Worm (Caenorhabditis elegans): ENCODE data around the gene Y50E8A.11.
"Not testable (repeated sequence)": the region's sequence is repeated elsewhere in the genome, so short reads cannot be mapped to it uniquely, and the experiment has no call there.

The Y50E8A.11 gene

ce11 chrV:14736851-14737250, 44.4 kb upstream of the Y50E8A.11 start, which contains the start of gene Y50E8A.5:
Gene Y50E8A.5, minus strand, starts transcription at chrV:14736951.
- TF ChIP-seq tbx-2 (tag; optimal IDR thresholded peaks at IDR 0.05) (no peak), C34B4.2 (tag; optimal IDR thresholded peaks at IDR 0.05) (no peak), irx-1 (tag; optimal IDR thresholded peaks at IDR 0.05) (no peak)

- TF ChIP-seq hlh-4 (tag; optimal IDR thresholded peaks at IDR 0.05), result no peak
- no peak for TF ChIP-seq nhr-237 (tag; optimal IDR thresholded peaks at IDR 0.05)
These were observed 40.0 kb upstream of the Y50E8A.11 start, which contains the start of gene Y50E8A.6 for ce11 chrV:14741233-14741632. Gene Y50E8A.6, minus strand, starts transcription at chrV:14741333.

ce11 chrV:14744824-14745223, 36.4 kb upstream of the Y50E8A.11 start:
- TF ChIP-seq unc-62 (GFP tag; optimal IDR thresholded peaks at IDR 0.05) (no peak), ama-1 (optimal IDR thresholded peaks at IDR 0.05) (no peak)

- TF ChIP-seq lin-15B (tag; optimal IDR thresholded peaks at IDR 0.05) (no peak), dpl-1 (GFP tag; optimal IDR thresholded peaks at IDR 0.05) (no peak), zip-4 (GFP tag; optimal IDR thresholded peaks at IDR 0.05) (no peak), irx-1 (tag; optimal IDR thresholded peaks at IDR 0.05) (no peak), elt-3 (tag; optimal IDR thresholded peaks at IDR 0.05) (no peak), ces-1 (GFP tag; optimal IDR thresholded peaks at IDR 0.05) (no peak), C16A3.4 (tag; optimal IDR thresholded peaks at IDR 0.05) (no peak), ceh-90 (tag; optimal IDR thresholded peaks at IDR 0.05) (no peak), ama-1 (optimal IDR thresholded peaks at IDR 0.05) (no peak), ets-5 (GFP tag; IDR thresholded peaks at IDR 0.05) (no peak), ztf-11 (tag; optimal IDR thresholded peaks at IDR 0.05) (no peak)
These were observed 34.3 kb upstream of the Y50E8A.11 start for ce11 chrV:14746975-14747374.

- TF ChIP-seq pax-3 (tag; optimal IDR thresholded peaks at IDR 0.05), result no peak
- no peak for TF ChIP-seq ceh-8 (GFP tag; optimal IDR thresholded peaks at IDR 0.05)
- TF ChIP-seq alr-1 (tag; optimal IDR thresholded peaks at IDR 0.05; ENCODE audit: borderline replicate concordance), result no peak
- no peak for TF ChIP-seq grh-1 (GFP tag; IDR thresholded peaks at IDR 0.05)
- TF ChIP-seq C04F5.9 (tag; optimal IDR thresholded peaks at IDR 0.05), result no peak
- TF ChIP-seq ceh-82 (tag; optimal IDR thresholded peaks at IDR 0.05), result no peak
- no peak for TF ChIP-seq ces-1 (GFP tag; optimal IDR thresholded peaks at IDR 0.05)
- no peak for TF ChIP-seq pag-3 (tag; optimal IDR thresholded peaks at IDR 0.05; ENCODE audit: borderline replicate concordance, insufficient read depth)
- TF ChIP-seq nhr-11 (tag; optimal IDR thresholded peaks at IDR 0.05), result no peak
- no peak for TF ChIP-seq zip-4 (GFP tag; optimal IDR thresholded peaks at IDR 0.05)
These were observed 32.6 kb upstream of the Y50E8A.11 start, which contains the start of the genes lipl-8 and Y50E8A.22 for ce11 chrV:14748608-14749137. Gene lipl-8, minus strand, starts transcription at chrV:14748708. Gene Y50E8A.22, minus strand, starts transcription at chrV:14749087.

ce11 chrV:14750357-14750756, 30.9 kb upstream of the Y50E8A.11 start, which contains the start of gene nspa-10:
Gene nspa-10, minus strand, starts transcription at chrV:14750457.
- not testable (repeated sequence) for TF ChIP-seq ztf-11 (tag; optimal IDR thresholded peaks at IDR 0.05); pax-3 (tag; optimal IDR thresholded peaks at IDR 0.05); lin-35 (GFP tag; optimal IDR thresholded peaks at IDR 0.05)

ce11 chrV:14762563-14762962, 18.7 kb upstream of the Y50E8A.11 start:
- TF ChIP-seq zip-4 (GFP tag; optimal IDR thresholded peaks at IDR 0.05) (no peak), dpl-1 (GFP tag; optimal IDR thresholded peaks at IDR 0.05) (no peak), lin-15B (tag; optimal IDR thresholded peaks at IDR 0.05) (no peak), xbp-1 (tag; optimal IDR thresholded peaks at IDR 0.05) (no peak), efl-1 (optimal IDR thresholded peaks at IDR 0.05) (no peak), efl-1 (GFP tag; optimal IDR thresholded peaks at IDR 0.05 in 1 of 2) (peak in 1 of 2 experiments; percentile 12), ceh-90 (tag; optimal IDR thresholded peaks at IDR 0.05) (no peak), Y116A8C.19 (tag; optimal IDR thresholded peaks at IDR 0.05; ENCODE audit: borderline replicate concordance) (no peak), isw-1 (GFP tag; IDR thresholded peaks at IDR 0.05) (no peak)
